Fruit fly (Drosophila melanogaster) Kc167 (cell line): ENCODE results near the gene CG14687.

Experiments used
- Myc ChIP-seq: fragments of >200 bp; optimal IDR thresholded peaks from 2 replicates; lab custom pipeline; 2017; ENCODE audit warnings: missing external identifiers
- Sin3A ChIP-seq: fragments of >200 bp; optimal IDR thresholded peaks from 2 replicates; lab custom pipeline; 2018; ENCODE audit warnings: missing external identifiers
- h ChIP-seq: fragments of >200 bp; optimal IDR thresholded peaks from 3 replicates; lab custom pipeline; 2018; ENCODE audit warnings: missing external identifiers
- insv ChIP-seq: fragments of >200 bp; optimal IDR thresholded peaks from 3 replicates; lab custom pipeline; 2018; ENCODE audit warnings: missing external identifiers
- psq ChIP-seq: fragments of >200 bp; optimal IDR thresholded peaks from 2 replicates; lab custom pipeline; 2017; ENCODE audit warnings: missing external identifiers

- peak; percentile 26 for TF ChIP-seq psq (lab: Kevin White, UChicago)
- no peak for TF ChIP-seq insv
- TF ChIP-seq Sin3A (lab: Kevin White, UChicago): no peak
- no peak for TF ChIP-seq h (lab: Kevin White, UChicago)
- TF ChIP-seq Myc (lab: Kevin White, UChicago): no peak
Observed at dm6 chr3R:10760966-10761855, 31.5 kb upstream of the CG14687 start, which contains the start of the genes MED7 and Cap-H2.
